Worm (Caenorhabditis elegans) whole organism, L1 larva: Measurements from ENCODE around the gene C54D10.13.

Experiments
- C04F5.9 ChIP-seq: sonication (generic microtip); optimal IDR thresholded peaks from 2 replicates; lab custom pipeline; 2016; ENCODE audit warnings: missing genetic modification characterization, missing compliant biosample characterization
- F16B12.6 ChIP-seq: fragments of 150-350 bp; optimal IDR thresholded peaks from 2 replicates; lab custom pipeline; 2014; ENCODE audit warnings: missing biosample characterization, missing genetic modification characterization
- aha-1 ChIP-seq: fragments of 150-350 bp; optimal IDR thresholded peaks from 2 replicates; lab custom pipeline; 2014; ENCODE audit warnings: missing biosample characterization, missing genetic modification characterization
- alr-1 ChIP-seq: fragments of 200-800 bp; sonication (Bioruptor generic); optimal IDR thresholded peaks from 2 replicates; lab custom pipeline; 2018; ENCODE audit warnings: borderline replicate concordance, mild to moderate bottlenecking, missing genetic modification characterization, missing compliant biosample characterization
- aly-2 ChIP-seq: fragments of 150-350 bp; optimal IDR thresholded peaks from 2 replicates; lab custom pipeline; 2014; ENCODE audit warnings: missing biosample characterization, missing genetic modification characterization
- blmp-1 ChIP-seq: fragments of 150-350 bp; optimal IDR thresholded peaks from 2 replicates; lab custom pipeline; 2014; ENCODE audit warnings: missing biosample characterization, missing genetic modification characterization
- ceh-82 ChIP-seq, 3 experiments: fragments of 150-350 bp in 1 of 3; sonication (generic microtip) in 2 of 3; optimal IDR thresholded peaks; 2 replicates each; lab custom pipeline; 2014 to 2017; ENCODE audit warnings: missing biosample characterization in 3 of 3, missing genetic modification characterization in 3 of 3
- dpl-1 ChIP-seq, 3 experiments: fragments of 150-350 bp in 2 of 3; sonication (generic microtip) in 1 of 3; optimal IDR thresholded peaks; 2 replicates each; lab custom pipeline; 2014 to 2017; ENCODE audit warnings: missing biosample characterization in 3 of 3, missing genetic modification characterization in 3 of 3, missing genetic modification reagents in 3 of 3
- efl-1 ChIP-seq, 4 experiments: fragments of 150-350 bp; optimal IDR thresholded peaks in 3 of 4; peaks in 1 of 4; 1 replicate in 1 of 4; 2 replicates in 3 of 4; lab custom pipeline; 2014; ENCODE audit warnings: missing biosample characterization in 2 of 4, missing genetic modification characterization in 2 of 4, missing genetic modification reagents in 2 of 4
- efl-3 ChIP-seq: fragments of 200-800 bp; sonication (Bioruptor generic); optimal IDR thresholded peaks from 2 replicates; lab custom pipeline; 2018; ENCODE audit warnings: mild to moderate bottlenecking, missing genetic modification characterization, missing compliant biosample characterization
- egl-13 ChIP-seq: sonication (generic microtip); optimal IDR thresholded peaks from 2 replicates; lab custom pipeline; 2016; ENCODE audit warnings: missing genotype, missing genetic modification reagents, missing genetic modification characterization, missing compliant biosample characterization
- ets-5 ChIP-seq: fragments of 200-800 bp; sonication (Bioruptor generic); IDR thresholded peaks from 2 replicates; pipeline ENCODE4 v1.3.6; 2022; ENCODE audit warnings: missing genetic modification characterization, missing compliant biosample characterization
- fkh-8 ChIP-seq: sonication (generic microtip); optimal IDR thresholded peaks from 2 replicates; lab custom pipeline; 2016; ENCODE audit warnings: mild to moderate bottlenecking, missing genetic modification characterization, missing compliant biosample characterization
- lin-13 ChIP-seq: fragments of 150-350 bp; optimal IDR thresholded peaks from 2 replicates; lab custom pipeline; 2014; ENCODE audit warnings: missing biosample characterization, missing genetic modification reagents, missing genetic modification characterization
- lin-14 ChIP-seq: fragments of 200-800 bp; sonication (Bioruptor generic); optimal IDR thresholded peaks from 2 replicates; lab custom pipeline; 2018; ENCODE audit warnings: mild to moderate bottlenecking, missing genetic modification characterization, moderate library complexity, missing compliant biosample characterization
- lin-35 ChIP-seq, 2 experiments: fragments of 150-350 bp; optimal IDR thresholded peaks; 2 replicates each; lab custom pipeline; 2014; ENCODE audit warnings: missing biosample characterization in 2 of 2, missing genetic modification characterization in 2 of 2, missing genetic modification reagents in 2 of 2
- lir-3 ChIP-seq: sonication (generic microtip); optimal IDR thresholded peaks from 2 replicates; lab custom pipeline; 2016; ENCODE audit warnings: mild to moderate bottlenecking, missing genetic modification characterization, moderate library complexity, missing compliant biosample characterization; ENCODE audit not compliant: poor library complexity
- lsy-2 ChIP-seq, 2 experiments: fragments of 150-350 bp; optimal IDR thresholded peaks; 2 replicates each; lab custom pipeline; 2014; ENCODE audit warnings: missing biosample characterization in 2 of 2, missing genetic modification characterization in 2 of 2
- mab-9 ChIP-seq: fragments of 200-800 bp; sonication (Bioruptor generic); IDR thresholded peaks from 2 replicates; pipeline ENCODE4 v1.3.6; 2022; ENCODE audit warnings: missing genetic modification reagents, missing genetic modification characterization, missing compliant biosample characterization
- nhr-11 ChIP-seq: fragments of 150-350 bp; optimal IDR thresholded peaks from 2 replicates; lab custom pipeline; 2014; ENCODE audit warnings: missing biosample characterization, missing genetic modification characterization
- nhr-12 ChIP-seq: sonication (generic microtip); optimal IDR thresholded peaks from 2 replicates; lab custom pipeline; 2017; ENCODE audit warnings: missing biosample characterization, missing genetic modification characterization
- nhr-20 ChIP-seq: sonication (generic microtip); optimal IDR thresholded peaks from 2 replicates; lab custom pipeline; 2016; ENCODE audit warnings: mild to moderate bottlenecking, missing genetic modification characterization, missing compliant biosample characterization
- nhr-28 ChIP-seq: fragments of 150-350 bp; optimal IDR thresholded peaks from 2 replicates; lab custom pipeline; 2014; ENCODE audit warnings: missing biosample characterization, missing genetic modification characterization
- nhr-71 ChIP-seq: sonication (generic microtip); optimal IDR thresholded peaks from 2 replicates; lab custom pipeline; 2016; ENCODE audit warnings: mild to moderate bottlenecking, missing genetic modification characterization, moderate library complexity, missing compliant biosample characterization
- nhr-76 ChIP-seq: sonication (generic microtip); optimal IDR thresholded peaks from 2 replicates; lab custom pipeline; 2017; ENCODE audit warnings: missing biosample characterization, missing genetic modification characterization
- nhr-77 ChIP-seq: fragments of 150-350 bp; optimal IDR thresholded peaks from 2 replicates; lab custom pipeline; 2014; ENCODE audit warnings: missing biosample characterization, missing genetic modification characterization
- pax-3 ChIP-seq: fragments of 200-800 bp; sonication (Bioruptor generic); optimal IDR thresholded peaks from 2 replicates; lab custom pipeline; 2018; ENCODE audit warnings: mild to moderate bottlenecking, missing genetic modification characterization, moderate library complexity, missing compliant biosample characterization
- rnt-1 ChIP-seq: sonication (generic microtip); optimal IDR thresholded peaks from 2 replicates; lab custom pipeline; 2016; ENCODE audit warnings: mild to moderate bottlenecking, missing genetic modification characterization, moderate library complexity, missing compliant biosample characterization
- skn-1 ChIP-seq: fragments of 150-350 bp; optimal IDR thresholded peaks from 2 replicates; lab custom pipeline; 2014; ENCODE audit warnings: missing biosample characterization, missing genetic modification characterization
- snpc-4 ChIP-seq: fragments of 150-350 bp; optimal IDR thresholded peaks from 2 replicates; lab custom pipeline; 2014; ENCODE audit warnings: missing biosample characterization, missing genetic modification characterization
- sox-4 ChIP-seq: sonication (generic microtip); optimal IDR thresholded peaks from 2 replicates; lab custom pipeline; 2016; ENCODE audit warnings: missing genetic modification characterization, missing compliant biosample characterization
- sptf-1 ChIP-seq: fragments of 150-350 bp; optimal IDR thresholded peaks from 2 replicates; lab custom pipeline; 2014; ENCODE audit warnings: missing biosample characterization, missing genetic modification characterization
- sup-37 ChIP-seq: fragments of 200-800 bp; sonication (Bioruptor generic); optimal IDR thresholded peaks from 2 replicates; lab custom pipeline; 2018; ENCODE audit warnings: mild to moderate bottlenecking, missing genetic modification characterization, missing compliant biosample characterization
- swsn-7 ChIP-seq: sonication (generic microtip); optimal IDR thresholded peaks from 2 replicates; lab custom pipeline; 2016; ENCODE audit warnings: missing genetic modification characterization, missing compliant biosample characterization
- unc-62 ChIP-seq: fragments of 150-350 bp; optimal IDR thresholded peaks from 2 replicates; lab custom pipeline; 2014; ENCODE audit warnings: missing biosample characterization, missing genetic modification reagents, missing genetic modification characterization
- unc-86 ChIP-seq: sonication (generic microtip); optimal IDR thresholded peaks from 2 replicates; lab custom pipeline; 2016; ENCODE audit warnings: missing genetic modification characterization, missing compliant biosample characterization
- unc-98 ChIP-seq: fragments of 200-800 bp; sonication (Bioruptor generic); IDR thresholded peaks from 2 replicates; pipeline ENCODE4 v1.3.6; 2022; ENCODE audit warnings: missing genetic modification characterization, missing compliant biosample characterization
- zag-1 ChIP-seq: fragments of 150-350 bp; optimal IDR thresholded peaks from 2 replicates; lab custom pipeline; 2014; ENCODE audit warnings: missing biosample characterization, missing genetic modification characterization

C54D10.13 gene

ce11 chrV:12465399-12465798 lies 33.3 kb upstream of the C54D10.13 start (continued):
- TF ChIP-seq zag-1 (tag; lab: Kevin White, UChicago) (peak; percentile 51), nhr-11 (tag; lab: Kevin White, UChicago) (peak; percentile 49), mab-9 (GFP tag; lab: Robert Waterston, UW) (no peak), nhr-77 (tag; lab: Kevin White, UChicago) (peak; percentile 85), swsn-7 (tag; lab: Kevin White, UChicago) (peak; percentile 92), C04F5.9 (no peak), nhr-20 (tag; lab: Kevin White, UChicago) (peak; percentile 85), pax-3 (tag; lab: Kevin White, UChicago) (peak; percentile 84), rnt-1 (tag; lab: Kevin White, UChicago) (peak; percentile 62), aha-1 (tag; lab: Kevin White, UChicago) (no peak), dpl-1 (GFP tag; optimal IDR thresholded peaks at IDR 0.05; lab: Kevin White, UChicago) (peak; percentile 53 to 72 (median 64)), efl-3 (GFP tag; lab: Kevin White, UChicago) (no peak), aly-2 (peak; percentile 46), snpc-4 (peak; percentile 71), unc-98 (GFP tag; lab: Robert Waterston, UW) (no peak), unc-86 (peak; percentile 88), nhr-71 (tag; lab: Kevin White, UChicago) (peak; percentile 94), egl-13 (tag; lab: Kevin White, UChicago) (peak; percentile 91), nhr-28 (tag; lab: Kevin White, UChicago) (no peak), ets-5 (no peak), unc-62 (no peak), F16B12.6 (tag; lab: Kevin White, UChicago) (no peak), alr-1 (tag; lab: Kevin White, UChicago) (no peak), nhr-12 (tag; lab: Kevin White, UChicago) (no peak), sup-37 (GFP tag; lab: Kevin White, UChicago) (peak; percentile 16), sox-4 (no peak), fkh-8 (tag; lab: Kevin White, UChicago) (peak; percentile 95), skn-1 (tag; lab: Kevin White, UChicago) (peak; percentile 45), sptf-1 (no peak), blmp-1 (tag; lab: Kevin White, UChicago) (peak; percentile 80), lin-13 (GFP tag; lab: Kevin White, UChicago) (peak; percentile 51), lir-3 (tag; lab: Kevin White, UChicago) (peak; percentile 65)

- TF ChIP-seq nhr-12 (tag; lab: Kevin White, UChicago) (no peak), lsy-2 (tag; optimal IDR thresholded peaks at IDR 0.05; lab: Kevin White, UChicago) (peak in 1 of 2 experiments; percentile 10), nhr-28 (tag; lab: Kevin White, UChicago) (no peak), lin-14 (GFP tag; lab: Kevin White, UChicago) (peak; percentile 6), lin-35 (GFP tag; optimal IDR thresholded peaks at IDR 0.05; lab: Kevin White, UChicago) (peak in 1 of 2 experiments; percentile 4), skn-1 (tag; lab: Kevin White, UChicago) (no peak), efl-1 (optimal IDR thresholded peaks at IDR 0.05; lab: Kevin White, UChicago) (peak; percentile 19 to 29), efl-1 (GFP tag; optimal IDR thresholded peaks at IDR 0.05 in 1 of 2; lab: Kevin White, UChicago) (peak in 1 of 2 experiments; percentile 65), nhr-76 (tag; lab: Kevin White, UChicago) (no peak), unc-86 (no peak)
Measured at ce11 chrV:12462908-12463307, 30.8 kb upstream of the C54D10.13 start, which contains the start of gene egl-10. Gene egl-10, minus strand, starts transcription at chrV:12463008.

- TF ChIP-seq ceh-82 (tag; optimal IDR thresholded peaks at IDR 0.05; lab: Kevin White, UChicago): no peak
- TF ChIP-seq efl-1 (optimal IDR thresholded peaks at IDR 0.05; lab: Kevin White, UChicago): no peak
- TF ChIP-seq efl-1 (GFP tag; optimal IDR thresholded peaks at IDR 0.05 in 1 of 2; lab: Kevin White, UChicago): peak in 1 of 2 experiments; percentile 37
Measured at ce11 chrV:12460583-12460982, 28.5 kb upstream of the C54D10.13 start.
